Fruit fly (Drosophila melanogaster) whole organism, embryonic: ENCODE measurements around the gene CG16727.
A peak's percentile ranks its signal among the peaks of the same experiment; 100 is the strongest.

Experiments used
- Abd-B ChIP-seq: fragments of 200-800 bp; sonication (Bioruptor generic); optimal IDR thresholded peaks from 2 replicates; lab custom pipeline; 2018; ENCODE audit warnings: missing biosample characterization, mild to moderate bottlenecking, missing genetic modification characterization, moderate library complexity
- CG10147 ChIP-seq: fragments of 200-800 bp; sonication (Bioruptor generic); optimal IDR thresholded peaks from 2 replicates; lab custom pipeline; 2019; ENCODE audit warnings: missing biosample characterization, mild to moderate bottlenecking, missing genetic modification characterization, moderate library complexity
- CG11093 ChIP-seq: fragments of 200-800 bp; sonication (Bioruptor generic); IDR thresholded peaks from 3 replicates; pipeline ENCODE4 v1.3.6; 2022; ENCODE audit warnings: missing biosample characterization, missing genetic modification characterization
- CG12219 ChIP-seq: fragments of 200-800 bp; sonication (Bioruptor generic); optimal IDR thresholded peaks from 3 replicates; lab custom pipeline; 2018; ENCODE audit warnings: missing biosample characterization, mild to moderate bottlenecking, missing genetic modification characterization
- CG1233 ChIP-seq: fragments of 200-800 bp; sonication (Bioruptor generic); optimal IDR thresholded peaks from 4 replicates; lab custom pipeline; 2018; ENCODE audit warnings: missing biosample characterization, mild to moderate bottlenecking, missing genetic modification characterization
- CG13424 ChIP-seq: fragments of 200-800 bp; sonication (Bioruptor generic); optimal IDR thresholded peaks from 2 replicates; lab custom pipeline; 2019; ENCODE audit warnings: missing biosample characterization, mild to moderate bottlenecking, missing genetic modification characterization, moderate library complexity
- CG13775 ChIP-seq: fragments of 200-800 bp; sonication (Bioruptor generic); optimal IDR thresholded peaks from 3 replicates; lab custom pipeline; 2017; ENCODE audit warnings: missing biosample characterization, mild to moderate bottlenecking, missing genetic modification characterization
- CG14441 ChIP-seq: fragments of 200-800 bp; sonication (Bioruptor generic); IDR thresholded peaks from 2 replicates; pipeline ENCODE4 v1.3.6; 2022; ENCODE audit warnings: missing biosample characterization, missing genetic modification characterization
- CG14710 ChIP-seq: fragments of 200-800 bp; sonication (Bioruptor generic); optimal IDR thresholded peaks from 3 replicates; lab custom pipeline; 2019; ENCODE audit warnings: missing biosample characterization, mild to moderate bottlenecking, missing genetic modification characterization, moderate library complexity
- CG14860 ChIP-seq: fragments of 200-800 bp; sonication (Bioruptor generic); IDR thresholded peaks from 3 replicates; pipeline ENCODE4 v1.3.6; 2022; ENCODE audit warnings: missing biosample characterization, missing genetic modification characterization; ENCODE audit not compliant: partially characterized antibody
- CG17385 ChIP-seq: fragments of 200-800 bp; sonication (Bioruptor generic); optimal IDR thresholded peaks from 3 replicates; lab custom pipeline; 2018; ENCODE audit warnings: missing biosample characterization, mild to moderate bottlenecking, missing genetic modification characterization
- CG17568 ChIP-seq: fragments of 200-800 bp; sonication (Bioruptor generic); optimal IDR thresholded peaks from 2 replicates; lab custom pipeline; 2018; ENCODE audit warnings: missing biosample characterization, mild to moderate bottlenecking, missing genetic modification characterization, moderate library complexity
- CG17912 ChIP-seq: fragments of 200-800 bp; sonication (Bioruptor generic); optimal IDR thresholded peaks from 2 replicates; lab custom pipeline; 2018; ENCODE audit warnings: missing biosample characterization, mild to moderate bottlenecking, missing genetic modification characterization
- CG1832 ChIP-seq: fragments of 200-800 bp; sonication (Bioruptor generic); optimal IDR thresholded peaks from 2 replicates; lab custom pipeline; 2017; ENCODE audit warnings: missing biosample characterization, mild to moderate bottlenecking, missing genetic modification characterization, inconsistent platforms
- CG2199 ChIP-seq: fragments of 200-800 bp; sonication (Bioruptor generic); IDR thresholded peaks from 3 replicates; pipeline ENCODE4 v1.3.6; 2022; ENCODE audit warnings: missing biosample characterization, missing genetic modification characterization
- CG32772 ChIP-seq: fragments of 200-800 bp; sonication (Bioruptor generic); IDR thresholded peaks from 2 replicates; pipeline ENCODE4 v1.3.6; 2022; ENCODE audit warnings: missing biosample characterization, missing genetic modification characterization
- CG34224 ChIP-seq: fragments of 200-800 bp; sonication (Bioruptor generic); IDR thresholded peaks from 3 replicates; pipeline ENCODE4 v1.3.6; 2022; ENCODE audit warnings: missing biosample characterization, missing genetic modification characterization; ENCODE audit not compliant: partially characterized antibody
- CG7556 ChIP-seq: fragments of 200-800 bp; sonication (Bioruptor generic); optimal IDR thresholded peaks from 2 replicates; lab custom pipeline; 2017; ENCODE audit warnings: missing biosample characterization, mild to moderate bottlenecking, missing genetic modification characterization
- CG8290 ChIP-seq, 3 experiments: fragments of 200-800 bp; sonication (Bioruptor generic); optimal IDR thresholded peaks; 2 replicates each; lab custom pipeline; 2016 to 2019; ENCODE audit warnings: missing biosample characterization in 3 of 3, missing genetic modification characterization in 3 of 3, mild to moderate bottlenecking in 2 of 3, moderate library complexity in 1 of 3
- CG8388 ChIP-seq: fragments of 200-800 bp; sonication (Bioruptor generic); optimal IDR thresholded peaks from 2 replicates; lab custom pipeline; 2019; ENCODE audit warnings: missing biosample characterization, mild to moderate bottlenecking, missing genetic modification characterization, moderate library complexity
- CG9876 ChIP-seq: fragments of 200-800 bp; sonication (Bioruptor generic); optimal IDR thresholded peaks from 2 replicates; lab custom pipeline; 2016; ENCODE audit warnings: missing biosample characterization, missing genetic modification characterization
- Dek ChIP-seq: fragments of 200-800 bp; sonication (Bioruptor generic); optimal IDR thresholded peaks from 3 replicates; lab custom pipeline; 2019; ENCODE audit warnings: missing biosample characterization, mild to moderate bottlenecking, missing genetic modification characterization, moderate library complexity
- Doc3 ChIP-seq: fragments of 200-800 bp; sonication (Bioruptor generic); IDR thresholded peaks from 3 replicates; pipeline ENCODE4 v1.3.6; 2022; ENCODE audit warnings: missing biosample characterization, missing genetic modification characterization; ENCODE audit not compliant: partially characterized antibody
- HHEX ChIP-seq: fragments of 200-800 bp; sonication (Bioruptor generic); optimal IDR thresholded peaks from 3 replicates; lab custom pipeline; 2017; ENCODE audit warnings: missing biosample characterization, mild to moderate bottlenecking, missing genetic modification characterization, missing genetic modification reagents
- Hand ChIP-seq: fragments of 200-800 bp; sonication (Bioruptor generic); optimal IDR thresholded peaks from 2 replicates; lab custom pipeline; 2017; ENCODE audit warnings: mild to moderate bottlenecking, missing biosample characterization, missing genetic modification reagents, missing genetic modification characterization
- Hr51 ChIP-seq, 2 experiments: fragments of 200-800 bp; sonication (Bioruptor generic); optimal IDR thresholded peaks; 2 replicates in 1 of 2; 3 replicates in 1 of 2; lab custom pipeline; 2016 to 2018; ENCODE audit warnings: missing biosample characterization in 2 of 2, missing genetic modification characterization in 2 of 2, mild to moderate bottlenecking in 1 of 2, moderate library complexity in 1 of 2
- Max ChIP-seq: fragments of 200-800 bp; sonication (Bioruptor generic); optimal IDR thresholded peaks from 2 replicates; lab custom pipeline; 2016; ENCODE audit warnings: missing biosample characterization, mild to moderate bottlenecking, missing genetic modification characterization
- Med ChIP-seq: fragments of 200-800 bp; sonication (Bioruptor generic); peaks from one replicate; lab custom pipeline; 2016; ENCODE audit warnings: missing biosample characterization, missing genetic modification characterization, mild to moderate bottlenecking, inconsistent platforms, moderate library complexity
- NfI ChIP-seq: fragments of 200-800 bp; sonication (Bioruptor generic); optimal IDR thresholded peaks from 3 replicates; lab custom pipeline; 2018; ENCODE audit warnings: missing biosample characterization, mild to moderate bottlenecking, missing genetic modification characterization, moderate library complexity
- Ptx1 ChIP-seq: fragments of 200-800 bp; sonication (Bioruptor generic); IDR thresholded peaks from 2 replicates; pipeline ENCODE4 v1.3.6; 2022; ENCODE audit warnings: missing biosample characterization, missing genetic modification characterization
- Sin3A ChIP-seq: fragments of >200 bp; optimal IDR thresholded peaks from 2 replicates; lab custom pipeline; 2018
- Sox102F ChIP-seq: fragments of 200-800 bp; sonication (Bioruptor generic); optimal IDR thresholded peaks from 2 replicates; lab custom pipeline; 2018; ENCODE audit warnings: missing biosample characterization, mild to moderate bottlenecking, missing genetic modification characterization, moderate library complexity
- Taf1 ChIP-seq: fragments of 200-800 bp; sonication (Bioruptor generic); IDR thresholded peaks from 2 replicates; pipeline ENCODE4 v1.3.6; 2022; ENCODE audit warnings: missing biosample characterization, missing genetic modification characterization
- az2 ChIP-seq: fragments of 200-800 bp; sonication (Bioruptor generic); optimal IDR thresholded peaks from 3 replicates; lab custom pipeline; 2016; ENCODE audit warnings: missing biosample characterization, missing genetic modification characterization
- bsh ChIP-seq, 2 experiments: fragments of 200-800 bp; sonication (Bioruptor generic); optimal IDR thresholded peaks; 2 replicates each; lab custom pipeline; 2017 to 2018; ENCODE audit warnings: mild to moderate bottlenecking in 2 of 2, missing biosample characterization in 2 of 2, missing genetic modification characterization in 2 of 2, moderate library complexity in 1 of 2
- dmrt11E ChIP-seq: fragments of 200-800 bp; sonication (Bioruptor generic); optimal IDR thresholded peaks from 3 replicates; lab custom pipeline; 2018; ENCODE audit warnings: missing biosample characterization, mild to moderate bottlenecking, missing genetic modification characterization, moderate library complexity
- fd96Cb ChIP-seq: fragments of 200-800 bp; sonication (Bioruptor generic); optimal IDR thresholded peaks from 2 replicates; lab custom pipeline; 2018; ENCODE audit warnings: missing biosample characterization, mild to moderate bottlenecking, missing genetic modification characterization, moderate library complexity
- gcm ChIP-seq: fragments of 200-800 bp; sonication (Bioruptor generic); optimal IDR thresholded peaks from 2 replicates; lab custom pipeline; 2019; ENCODE audit warnings: missing biosample characterization, mild to moderate bottlenecking, missing genetic modification characterization, moderate library complexity
- gt ChIP-seq: fragments of 200-800 bp; sonication (Bioruptor generic); IDR thresholded peaks from 2 replicates; pipeline ENCODE4 v1.3.6; 2022; ENCODE audit warnings: missing biosample characterization, missing genetic modification characterization
- jigr1 ChIP-seq: fragments of 200-800 bp; sonication (Bioruptor generic); IDR thresholded peaks from 3 replicates; pipeline ENCODE4 v1.3.6; 2022; ENCODE audit warnings: missing biosample characterization, missing genetic modification characterization
- lbe ChIP-seq: fragments of 200-800 bp; sonication (Bioruptor generic); optimal IDR thresholded peaks from 2 replicates; lab custom pipeline; 2016; ENCODE audit warnings: missing biosample characterization, mild to moderate bottlenecking, missing genetic modification characterization
- pan ChIP-seq, 4 experiments: fragments of >200 bp in 3 of 4; fragments of 200-800 bp in 1 of 4; sonication (Bioruptor generic) in 1 of 4; optimal IDR thresholded peaks in 3 of 4; IDR thresholded peaks in 1 of 4; 2 replicates each; pipeline versions ENCODE4 v1.3.6 to Lab custom; 2017 to 2022; ENCODE audit warnings: missing biosample characterization in 2 of 4, missing genetic modification characterization in 2 of 4, mixed read lengths in 1 of 4
- row ChIP-seq: fragments of 200-800 bp; sonication (Bioruptor generic); IDR thresholded peaks from 3 replicates; pipeline ENCODE4 v1.3.6; 2022; ENCODE audit warnings: missing biosample characterization, missing genetic modification characterization
- slp2 ChIP-seq: fragments of 200-800 bp; sonication (Bioruptor generic); optimal IDR thresholded peaks from 2 replicates; lab custom pipeline; 2016; ENCODE audit warnings: missing biosample characterization, missing genetic modification characterization
- sob ChIP-seq: fragments of 200-800 bp; sonication (Bioruptor generic); IDR thresholded peaks from 2 replicates; pipeline ENCODE4 v1.3.6; 2022; ENCODE audit warnings: missing biosample characterization, missing genetic modification characterization
- sqz ChIP-seq: fragments of 200-800 bp; sonication (Bioruptor generic); optimal IDR thresholded peaks from 3 replicates; lab custom pipeline; 2018; ENCODE audit warnings: missing biosample characterization, mild to moderate bottlenecking, missing genetic modification characterization
- trh ChIP-seq: fragments of 200-800 bp; sonication (Bioruptor generic); optimal IDR thresholded peaks from 2 replicates; lab custom pipeline; 2016; ENCODE audit warnings: missing biosample characterization, missing genetic modification characterization

Gene CG16727

DNA sequence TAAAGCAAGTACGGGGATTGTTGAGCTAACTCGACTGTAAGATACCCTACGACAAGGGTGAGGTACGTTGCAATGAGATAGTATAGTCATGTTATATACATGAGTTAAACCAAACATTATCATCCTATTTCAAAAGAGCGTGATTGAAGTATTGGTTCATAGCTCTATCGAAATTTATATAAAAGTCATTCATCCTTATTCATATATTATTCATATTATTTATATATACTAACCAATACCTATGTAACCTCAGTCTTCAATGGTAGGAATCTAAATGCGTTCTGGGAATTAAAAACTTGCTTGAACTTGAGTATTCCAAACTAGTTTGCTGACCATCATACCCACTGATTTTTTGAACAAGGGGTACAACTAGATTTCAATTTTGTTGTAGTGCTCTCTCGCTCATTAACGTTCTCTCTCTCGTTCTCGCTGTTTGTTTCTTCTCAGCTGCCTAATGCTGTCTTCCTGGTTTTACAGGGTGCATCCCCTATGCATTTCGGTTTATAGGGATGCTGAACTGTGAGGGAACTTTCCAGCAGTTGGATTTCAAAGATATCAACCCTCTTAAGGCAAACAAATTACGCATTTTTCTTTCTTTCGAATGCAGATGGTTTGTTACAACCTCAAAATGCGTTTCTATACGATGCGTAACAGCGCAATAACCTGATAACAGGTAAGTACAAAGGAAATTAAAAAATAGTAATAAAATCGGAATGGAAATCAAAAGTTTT, 14.8 kb downstream of the CG16727 start (continued):
- TF ChIP-seq HHEX, result peak; percentile 77
- TF ChIP-seq pan (optimal IDR thresholded peaks at IDR 0.05; lab: Kevin White, UChicago), result peak in 1 of 2 experiments; percentile 60
- TF ChIP-seq pan (GFP tag; optimal IDR thresholded peaks at IDR 0.05 in 1 of 2, IDR thresholded peaks at IDR 0.05 in 1 of 2), result peak in 1 of 2 experiments; percentile 29
- TF ChIP-seq CG2199, result peak; percentile 75; the same call in 1 of the 3 replicates
- peak; percentile 6 for TF ChIP-seq Sox102F (GFP tag; lab: Kevin White, UChicago)
- TF ChIP-seq fd96Cb, result peak; percentile 67
- no peak for TF ChIP-seq lbe
- no peak for TF ChIP-seq gcm (GFP tag; lab: Kevin White, UChicago)
- peak; percentile 54 for TF ChIP-seq Max (GFP tag; lab: Kevin White, UChicago)
- TF ChIP-seq row (GFP tag; lab: Robert Waterston, UW), result peak; percentile 68
- no peak for TF ChIP-seq CG17912 (GFP tag; lab: Kevin White, UChicago)
- TF ChIP-seq CG9876 (GFP tag; lab: Kevin White, UChicago), result no peak
- TF ChIP-seq CG8290 (GFP tag; optimal IDR thresholded peaks at IDR 0.05; lab: Kevin White, UChicago), result no peak
- TF ChIP-seq CG8290 (tag; optimal IDR thresholded peaks at IDR 0.05; lab: Kevin White, UChicago), result no peak
- TF ChIP-seq CG10147 (GFP tag; lab: Kevin White, UChicago), result peak; percentile 58
- peak; percentile 35 for TF ChIP-seq CG1233
- TF ChIP-seq CG1832 (GFP tag; lab: Kevin White, UChicago), result peak; percentile 29
- no peak for TF ChIP-seq slp2
- TF ChIP-seq NfI (GFP tag; lab: Kevin White, UChicago), result peak; percentile 14
- TF ChIP-seq dmrt11E (tag; lab: Kevin White, UChicago), result no peak
- peak in 1 of 2 experiments; percentile 5 for TF ChIP-seq Hr51 (GFP tag; optimal IDR thresholded peaks at IDR 0.05; lab: Kevin White, UChicago)
- peak; percentile 50 for TF ChIP-seq Abd-B (GFP tag; lab: Kevin White, UChicago)
- TF ChIP-seq trh (GFP tag; lab: Kevin White, UChicago), result peak; percentile 12
- TF ChIP-seq, all 482 proteins: peak for 126

- TF ChIP-seq CG17568 (no peak), Taf1 (GFP tag; lab: Robert Waterston, UW) (no peak), gt (GFP tag; lab: Robert Waterston, UW) (no peak), Sin3A (lab: Kevin White, UChicago) (no peak), CG14710 (tag; lab: Kevin White, UChicago) (no peak), CG14441 (no peak), sob (GFP tag; lab: Robert Waterston, UW) (no peak), CG7556 (GFP tag; lab: Kevin White, UChicago) (no peak), Med (GFP tag; lab: Kevin White, UChicago) (peak; percentile 58), Doc3 (GFP tag; lab: Robert Waterston, UW) (peak; percentile 19; the same call in 1 of the 3 replicates), Ptx1 (GFP tag; lab: Robert Waterston, UW) (no peak), CG14860 (GFP tag; lab: Robert Waterston, UW) (no peak), CG13775 (GFP tag; lab: Kevin White, UChicago) (no peak), jigr1 (no peak), CG8388 (no peak), CG32772 (GFP tag; lab: Robert Waterston, UW) (no peak), Dek (tag; lab: Kevin White, UChicago) (no peak), az2 (GFP tag; lab: Kevin White, UChicago) (no peak), CG12219 (GFP tag; lab: Kevin White, UChicago) (no peak), bsh (GFP tag; optimal IDR thresholded peaks at IDR 0.05; lab: Kevin White, UChicago) (no peak), CG17385 (GFP tag; lab: Kevin White, UChicago) (no peak), lbe (no peak), sqz (GFP tag; lab: Kevin White, UChicago) (no peak), CG34224 (GFP tag; lab: Robert Waterston, UW) (peak; percentile 57), Hand (no peak), CG13424 (no peak), CG11093 (GFP tag; lab: Robert Waterston, UW) (no peak)
These were observed 19.5 kb downstream of the CG16727 start, which contains the start of gene CG6231 for dm6 chr3R:19632685-19633116. Gene CG6231 (minus strand): TSS chr3R:19632718.
